Fruit fly (Drosophila melanogaster) whole organism, pupa: Measurements from ENCODE around the gene Brms1.
A peak's percentile ranks its signal among the peaks of the same experiment; 100 is the strongest.

Experiments
- CG10348 ChIP-seq: fragments of 200-800 bp; sonication (Bioruptor generic); IDR thresholded peaks from 2 replicates; pipeline ENCODE4 v1.3.6; 2022; ENCODE audit warnings: missing biosample characterization, missing genetic modification characterization
- CG12605 ChIP-seq: fragments of 200-800 bp; sonication (Bioruptor generic); IDR thresholded peaks from 2 replicates; pipeline ENCODE4 v1.3.6; 2022; ENCODE audit warnings: missing biosample characterization, missing genetic modification characterization
- CG32121 ChIP-seq: fragments of 200-800 bp; sonication (Bioruptor generic); IDR thresholded peaks from 2 replicates; pipeline ENCODE4 v1.3.6; 2022; ENCODE audit warnings: missing biosample characterization, missing genetic modification characterization
- CG4496 ChIP-seq: fragments of 200-800 bp; sonication (Bioruptor generic); IDR thresholded peaks from 3 replicates; pipeline ENCODE4 v1.3.6; 2022; ENCODE audit warnings: missing biosample characterization, missing genetic modification characterization
- CG8159 ChIP-seq: fragments of 200-800 bp; sonication (Bioruptor generic); optimal IDR thresholded peaks from 3 replicates; lab custom pipeline; 2018; ENCODE audit warnings: missing biosample characterization, mild to moderate bottlenecking, missing genetic modification characterization, moderate library complexity
- CG8301 ChIP-seq: fragments of 200-800 bp; sonication (Bioruptor generic); optimal IDR thresholded peaks from 2 replicates; lab custom pipeline; 2018; ENCODE audit warnings: missing biosample characterization, mild to moderate bottlenecking, missing genetic modification characterization
- D1 ChIP-seq: fragments of 200-800 bp; sonication (Bioruptor generic); optimal IDR thresholded peaks from 2 replicates; lab custom pipeline; 2018; ENCODE audit warnings: missing biosample characterization, mild to moderate bottlenecking, missing genetic modification characterization, moderate library complexity
- Pif1A ChIP-seq: fragments of 200-800 bp; sonication (Bioruptor generic); optimal IDR thresholded peaks from 3 replicates; lab custom pipeline; 2016; ENCODE audit warnings: missing biosample characterization, missing genetic modification characterization
- Pif1B ChIP-seq: fragments of 200-800 bp; sonication (Bioruptor generic); optimal IDR thresholded peaks from 3 replicates; lab custom pipeline; 2016; ENCODE audit warnings: missing biosample characterization, missing genetic modification characterization
- Snoo ChIP-seq: fragments of 200-800 bp; sonication (Bioruptor generic); optimal IDR thresholded peaks from 3 replicates; lab custom pipeline; 2017; ENCODE audit warnings: missing biosample characterization, mild to moderate bottlenecking, missing genetic modification characterization, inconsistent platforms
- rn ChIP-seq: fragments of 200-800 bp; sonication (Bioruptor generic); IDR thresholded peaks from 2 replicates; pipeline ENCODE4 v1.3.6; 2022; ENCODE audit warnings: missing biosample characterization, missing genetic modification characterization

- TF ChIP-seq Pif1B, result no peak
- TF ChIP-seq CG10348 (GFP tag; lab: Robert Waterston, UW), result no peak
- no peak for TF ChIP-seq CG8301 (tag; lab: Kevin White, UChicago)
- no peak for TF ChIP-seq rn (GFP tag; lab: Robert Waterston, UW)
- TF ChIP-seq CG12605 (GFP tag; lab: Robert Waterston, UW), result no peak
- no peak for TF ChIP-seq D1 (tag; lab: Kevin White, UChicago)
- TF ChIP-seq CG8159, result peak; percentile 49
- peak; percentile 18 for TF ChIP-seq Snoo (tag; lab: Kevin White, UChicago)
- TF ChIP-seq CG32121 (GFP tag; lab: Robert Waterston, UW), result no peak
- no peak for TF ChIP-seq Pif1A
- TF ChIP-seq CG4496 (GFP tag; lab: Robert Waterston, UW), result no peak
These were observed 30.5 kb upstream of the Brms1 start for dm6 chrX:12939951-12940350.
